Fruit fly (Drosophila melanogaster) whole organism, adult: ENCODE measurements around the gene CG32182.
A peak's percentile ranks its signal among the peaks of the same experiment; 100 is the strongest.

Experiments used
- CG11617 ChIP-seq: fragments of 200-800 bp; sonication (Bioruptor generic); optimal IDR thresholded peaks from 2 replicates; lab custom pipeline; 2017; ENCODE audit warnings: mild to moderate bottlenecking, missing biosample characterization, missing genetic modification reagents, missing genetic modification characterization
- CG12768 ChIP-seq: fragments of 200-800 bp; sonication (Bioruptor generic); optimal IDR thresholded peaks from 2 replicates; lab custom pipeline; 2017; ENCODE audit warnings: missing biosample characterization, missing genetic modification characterization, mild to moderate bottlenecking, moderate library complexity, missing genetic modification reagents
- CG14711 ChIP-seq: fragments of 200-800 bp; sonication (Bioruptor generic); optimal IDR thresholded peaks from 2 replicates; lab custom pipeline; 2018; ENCODE audit warnings: missing biosample characterization, mild to moderate bottlenecking, missing genetic modification characterization, moderate library complexity
- CG1620 ChIP-seq: fragments of 200-800 bp; sonication (Bioruptor generic); optimal IDR thresholded peaks from 2 replicates; lab custom pipeline; 2016; ENCODE audit warnings: missing biosample characterization, missing genetic modification characterization
- CG33017 ChIP-seq: fragments of 200-800 bp; sonication (Bioruptor generic); optimal IDR thresholded peaks from 2 replicates; lab custom pipeline; 2018; ENCODE audit warnings: missing biosample characterization, mild to moderate bottlenecking, missing genetic modification characterization, moderate library complexity
- CG5204 ChIP-seq: fragments of 200-800 bp; sonication (Bioruptor generic); optimal IDR thresholded peaks from 2 replicates; lab custom pipeline; 2016; ENCODE audit warnings: missing biosample characterization, missing genetic modification characterization
- CG7045 ChIP-seq: fragments of 200-800 bp; sonication (Bioruptor generic); optimal IDR thresholded peaks from 2 replicates; lab custom pipeline; 2017; ENCODE audit warnings: missing biosample characterization, mild to moderate bottlenecking, missing genetic modification characterization
- CG7101 ChIP-seq: fragments of 200-800 bp; sonication (Bioruptor generic); optimal IDR thresholded peaks from 2 replicates; lab custom pipeline; 2018; ENCODE audit warnings: missing biosample characterization, mild to moderate bottlenecking, missing genetic modification characterization, moderate library complexity
- Clk ChIP-seq: fragments of 200-800 bp; sonication (Bioruptor generic); optimal IDR thresholded peaks from 2 replicates; lab custom pipeline; 2017; ENCODE audit warnings: missing biosample characterization, missing genetic modification characterization
- Crg-1 ChIP-seq: fragments of 200-800 bp; sonication (Bioruptor generic); optimal IDR thresholded peaks from 2 replicates; lab custom pipeline; 2016; ENCODE audit warnings: missing biosample characterization, missing genetic modification characterization
- Hr96 ChIP-seq: fragments of 200-800 bp; sonication (Bioruptor generic); optimal IDR thresholded peaks from 2 replicates; lab custom pipeline; 2016; ENCODE audit warnings: missing biosample characterization, missing genetic modification characterization
- Mnt ChIP-seq: fragments of 200-800 bp; sonication (Bioruptor generic); optimal IDR thresholded peaks from 2 replicates; lab custom pipeline; 2016; ENCODE audit warnings: missing biosample characterization, mild to moderate bottlenecking, missing genetic modification characterization
- bab1 ChIP-seq: fragments of 200-800 bp; sonication (Bioruptor generic); optimal IDR thresholded peaks from 3 replicates; lab custom pipeline; 2019; ENCODE audit warnings: missing biosample characterization, mild to moderate bottlenecking, missing genetic modification characterization, moderate library complexity
- cic ChIP-seq: fragments of 200-800 bp; sonication (Bioruptor generic); optimal IDR thresholded peaks from 2 replicates; lab custom pipeline; 2017; ENCODE audit warnings: missing biosample characterization, mild to moderate bottlenecking, missing genetic modification characterization, moderate library complexity
- cnc ChIP-seq, 2 experiments: fragments of >200 bp; optimal IDR thresholded peaks; 2 replicates each; lab custom pipeline; 2017
- kay ChIP-seq: fragments of 200-800 bp; sonication (Bioruptor generic); peaks from one replicate; lab custom pipeline; 2016; ENCODE audit warnings: missing biosample characterization, missing genetic modification characterization, borderline replicate concordance
- ovo ChIP-seq: fragments of 200-800 bp; sonication (Bioruptor generic); optimal IDR thresholded peaks from 2 replicates; lab custom pipeline; 2016; ENCODE audit warnings: missing biosample characterization, missing genetic modification characterization
- pad ChIP-seq: fragments of 200-800 bp; sonication (Bioruptor generic); optimal IDR thresholded peaks from 3 replicates; lab custom pipeline; 2017; ENCODE audit warnings: missing biosample characterization, missing genetic modification characterization, mild to moderate bottlenecking, moderate library complexity, missing genetic modification reagents
- tj ChIP-seq: fragments of 200-800 bp; sonication (Bioruptor generic); optimal IDR thresholded peaks from 3 replicates; lab custom pipeline; 2017; ENCODE audit warnings: missing biosample characterization, mild to moderate bottlenecking, missing genetic modification characterization, moderate library complexity
- toe ChIP-seq: fragments of 200-800 bp; sonication (Bioruptor generic); optimal IDR thresholded peaks from 2 replicates; lab custom pipeline; 2016; ENCODE audit warnings: missing biosample characterization, missing genetic modification characterization

CG32182 gene

DNA sequence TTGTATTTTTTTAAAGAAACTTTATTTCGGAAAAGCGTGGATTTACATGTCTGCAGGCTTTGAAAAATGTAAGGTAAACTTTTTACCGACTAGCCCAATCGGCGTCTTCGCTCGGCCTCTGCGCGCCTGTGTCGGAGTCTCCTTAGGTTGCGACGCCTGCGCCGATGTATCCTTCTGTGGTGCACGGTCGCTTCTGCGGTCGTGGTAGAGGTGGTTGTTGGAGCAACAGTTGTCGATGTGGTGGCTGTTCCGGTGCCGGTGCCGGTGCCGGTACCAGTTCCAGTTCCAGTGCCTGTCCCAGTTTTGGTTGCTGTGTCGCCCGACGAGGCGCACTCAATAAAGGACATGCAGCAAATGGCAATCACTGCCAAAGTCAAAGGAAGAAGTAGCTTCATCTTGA is 33.2 kb downstream of the CG32182 start:
- no peak for TF ChIP-seq kay (GFP tag; lab: Kevin White, UChicago)
- TF ChIP-seq toe (GFP tag; lab: Kevin White, UChicago): no peak
- no peak for TF ChIP-seq CG7045
- no peak for TF ChIP-seq CG5204 (GFP tag; lab: Kevin White, UChicago)
- TF ChIP-seq pad (GFP tag; lab: Kevin White, UChicago): no peak
- no peak for TF ChIP-seq CG12768 (GFP tag; lab: Kevin White, UChicago)
- no peak for TF ChIP-seq Clk
- TF ChIP-seq CG14711 (tag; lab: Kevin White, UChicago): no peak
- TF ChIP-seq cic (GFP tag; lab: Kevin White, UChicago): no peak
- no peak for TF ChIP-seq tj (GFP tag; lab: Kevin White, UChicago)
- no peak for TF ChIP-seq Hr96 (GFP tag; lab: Kevin White, UChicago)
- TF ChIP-seq ovo: no peak
- no peak for TF ChIP-seq CG7101
- no peak for TF ChIP-seq CG11617 (GFP tag; lab: Kevin White, UChicago)
- TF ChIP-seq CG33017: no peak
- no peak for TF ChIP-seq cnc (optimal IDR thresholded peaks at IDR 0.05; lab: Kevin White, UChicago)
- no peak for TF ChIP-seq Mnt
- TF ChIP-seq bab1: no peak
- TF ChIP-seq Crg-1 (GFP tag; lab: Kevin White, UChicago): no peak
- TF ChIP-seq CG1620 (GFP tag; lab: Kevin White, UChicago): no peak

DNA sequence AAGACGTTTGTCGTGTGGAACGTTAAGA is 33.4 kb downstream of the CG32182 start, which contains the start of gene CG42815:
TSS of gene CG42815 (minus strand) at position 20 of the 28 bp plus-strand sequence.
- no peak for TF ChIP-seq toe (GFP tag; lab: Kevin White, UChicago)
- no peak for TF ChIP-seq CG33017
- TF ChIP-seq cnc (optimal IDR thresholded peaks at IDR 0.05; lab: Kevin White, UChicago): no peak
- TF ChIP-seq ovo: no peak
- no peak for TF ChIP-seq CG1620 (GFP tag; lab: Kevin White, UChicago)
- TF ChIP-seq Crg-1 (GFP tag; lab: Kevin White, UChicago): no peak
- TF ChIP-seq Hr96 (GFP tag; lab: Kevin White, UChicago): no peak
- TF ChIP-seq tj (GFP tag; lab: Kevin White, UChicago): no peak
- TF ChIP-seq Clk: no peak
- no peak for TF ChIP-seq cic (GFP tag; lab: Kevin White, UChicago)
- no peak for TF ChIP-seq CG11617 (GFP tag; lab: Kevin White, UChicago)
- TF ChIP-seq Mnt: no peak
- no peak for TF ChIP-seq CG5204 (GFP tag; lab: Kevin White, UChicago)

DNA sequence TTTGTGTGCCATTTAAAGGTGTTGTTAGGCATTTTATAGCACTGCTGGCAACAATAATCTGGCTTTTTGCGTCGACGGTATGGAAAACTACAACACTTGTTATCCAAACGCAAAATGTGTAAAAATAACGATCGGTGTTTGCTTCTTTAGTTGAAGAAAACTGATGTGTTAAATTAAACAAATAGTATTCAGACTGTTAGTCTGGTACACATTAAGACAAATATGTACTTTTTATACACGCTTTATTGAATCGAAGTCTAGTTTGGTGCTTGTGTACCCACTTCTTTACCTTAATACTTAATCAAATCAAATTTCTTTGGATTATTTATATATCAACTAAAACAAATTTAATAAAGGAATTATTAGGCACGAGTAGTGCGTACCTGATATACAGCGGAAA is 33.6 kb downstream of the CG32182 start:
- TF ChIP-seq kay (GFP tag; lab: Kevin White, UChicago): no peak
- TF ChIP-seq toe (GFP tag; lab: Kevin White, UChicago): no peak
- no peak for TF ChIP-seq pad (GFP tag; lab: Kevin White, UChicago)
- TF ChIP-seq bab1: no peak
- no peak for TF ChIP-seq Clk
- no peak for TF ChIP-seq Mnt
- TF ChIP-seq cnc (optimal IDR thresholded peaks at IDR 0.05; lab: Kevin White, UChicago): no peak

DNA sequence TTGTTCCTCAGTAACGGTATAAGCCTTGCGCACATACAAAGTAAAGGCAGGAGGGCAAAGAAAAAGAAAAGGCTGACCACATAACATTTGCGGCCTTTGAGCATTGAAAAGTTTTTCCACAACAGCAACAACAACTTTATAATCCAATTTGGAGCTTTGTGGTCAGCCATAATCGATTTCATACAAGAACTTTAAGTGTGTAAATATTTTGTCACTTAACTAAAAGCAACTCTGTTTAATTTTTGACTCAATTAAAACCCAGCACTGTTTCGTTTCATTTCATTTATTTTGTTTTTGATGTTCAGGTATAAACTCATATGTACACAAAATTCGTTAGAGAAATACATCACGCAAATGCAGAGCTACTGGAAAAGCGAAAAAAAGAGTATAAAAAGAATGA is 39.6 kb downstream of the CG32182 start, which contains the start of gene CG42816:
TSS of gene CG42816 (minus strand) at position 101 of the 400 bp plus-strand sequence.
- TF ChIP-seq CG33017: no peak
- no peak for TF ChIP-seq pad (GFP tag; lab: Kevin White, UChicago)
- no peak for TF ChIP-seq CG7045
- no peak for TF ChIP-seq tj (GFP tag; lab: Kevin White, UChicago)
- TF ChIP-seq CG14711 (tag; lab: Kevin White, UChicago): no peak
- no peak for TF ChIP-seq CG1620 (GFP tag; lab: Kevin White, UChicago)
- no peak for TF ChIP-seq Crg-1 (GFP tag; lab: Kevin White, UChicago)
- no peak for TF ChIP-seq toe (GFP tag; lab: Kevin White, UChicago)
- no peak for TF ChIP-seq cnc (optimal IDR thresholded peaks at IDR 0.05; lab: Kevin White, UChicago)
- no peak for TF ChIP-seq Clk
- TF ChIP-seq cic (GFP tag; lab: Kevin White, UChicago): no peak
- no peak for TF ChIP-seq Hr96 (GFP tag; lab: Kevin White, UChicago)
- TF ChIP-seq kay (GFP tag; lab: Kevin White, UChicago): no peak
- TF ChIP-seq CG5204 (GFP tag; lab: Kevin White, UChicago): no peak
- TF ChIP-seq CG12768 (GFP tag; lab: Kevin White, UChicago): no peak
- no peak for TF ChIP-seq Mnt

DNA sequence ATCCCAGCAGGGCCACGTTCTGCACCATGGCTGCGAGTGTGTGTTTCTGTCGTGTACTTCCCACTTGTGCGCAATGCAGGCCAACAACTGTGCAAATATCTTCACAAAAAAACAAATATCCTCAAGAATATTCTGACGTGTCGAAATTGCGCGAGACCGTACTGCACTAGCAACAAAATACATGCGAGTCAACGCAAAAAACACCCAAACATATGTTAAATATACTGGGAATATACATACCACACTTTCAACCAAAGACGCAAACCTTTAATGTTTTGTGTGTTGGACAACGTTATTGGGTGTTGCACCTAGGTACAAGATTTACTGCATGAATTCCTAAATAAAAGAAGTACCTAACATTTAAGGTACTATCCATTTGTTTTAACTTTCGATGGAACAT is 44.2 kb downstream of the CG32182 start, which contains the start of gene NUCB1:
TSS of gene NUCB1 (minus strand) at position 173 of the 400 bp plus-strand sequence.
- TF ChIP-seq Mnt (peak; percentile 18), CG11617 (GFP tag; lab: Kevin White, UChicago) (no peak), CG12768 (GFP tag; lab: Kevin White, UChicago) (no peak), ovo (peak; percentile 50), toe (GFP tag; lab: Kevin White, UChicago) (peak; percentile 40), CG5204 (GFP tag; lab: Kevin White, UChicago) (peak; percentile 42), CG33017 (no peak), CG7101 (peak; percentile 41), cnc (optimal IDR thresholded peaks at IDR 0.05; lab: Kevin White, UChicago) (no peak), kay (GFP tag; lab: Kevin White, UChicago) (no peak), Hr96 (GFP tag; lab: Kevin White, UChicago) (peak; percentile 64), bab1 (peak; percentile 78), Crg-1 (GFP tag; lab: Kevin White, UChicago) (peak; percentile 67), tj (GFP tag; lab: Kevin White, UChicago) (no peak), pad (GFP tag; lab: Kevin White, UChicago) (peak; percentile 50), Clk (no peak), CG7045 (no peak), CG14711 (tag; lab: Kevin White, UChicago) (peak; percentile 45), CG1620 (GFP tag; lab: Kevin White, UChicago) (peak; percentile 70)

DNA sequence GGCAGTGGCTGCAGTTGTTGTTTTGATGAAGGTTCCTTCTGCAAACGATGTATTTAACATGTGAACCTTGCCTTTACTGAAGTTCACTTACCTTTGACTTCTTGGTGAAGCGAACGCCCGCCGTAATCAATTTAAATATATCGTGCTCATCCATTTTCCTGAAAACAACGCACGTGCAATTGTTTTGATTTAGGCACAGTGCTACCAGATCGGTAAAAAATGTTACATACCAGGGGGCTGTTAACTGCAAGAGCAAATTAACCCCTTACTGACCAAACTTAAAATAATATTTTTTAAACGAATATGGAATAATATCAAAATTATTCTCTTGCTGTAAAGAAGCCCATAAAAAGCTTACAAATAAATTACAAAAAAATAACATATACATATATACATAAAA is 46.6 kb downstream of the CG32182 start, which contains the start of gene ais:
TSS of gene ais (minus strand) at position 205 of the 400 bp plus-strand sequence.
- TF ChIP-seq CG5204 (GFP tag; lab: Kevin White, UChicago) (peak; percentile 32), CG1620 (GFP tag; lab: Kevin White, UChicago) (no peak), ovo (no peak), pad (GFP tag; lab: Kevin White, UChicago) (no peak), kay (GFP tag; lab: Kevin White, UChicago) (no peak), tj (GFP tag; lab: Kevin White, UChicago) (no peak), CG7101 (peak; percentile 55), bab1 (no peak), CG12768 (GFP tag; lab: Kevin White, UChicago) (no peak), Crg-1 (GFP tag; lab: Kevin White, UChicago) (no peak), toe (GFP tag; lab: Kevin White, UChicago) (peak; percentile 40), Mnt (peak; percentile 98), CG11617 (GFP tag; lab: Kevin White, UChicago) (peak; percentile 20), CG14711 (tag; lab: Kevin White, UChicago) (no peak)
